Worm (Caenorhabditis elegans): Measurements from ENCODE around the gene F17H10.4.

DNA sequence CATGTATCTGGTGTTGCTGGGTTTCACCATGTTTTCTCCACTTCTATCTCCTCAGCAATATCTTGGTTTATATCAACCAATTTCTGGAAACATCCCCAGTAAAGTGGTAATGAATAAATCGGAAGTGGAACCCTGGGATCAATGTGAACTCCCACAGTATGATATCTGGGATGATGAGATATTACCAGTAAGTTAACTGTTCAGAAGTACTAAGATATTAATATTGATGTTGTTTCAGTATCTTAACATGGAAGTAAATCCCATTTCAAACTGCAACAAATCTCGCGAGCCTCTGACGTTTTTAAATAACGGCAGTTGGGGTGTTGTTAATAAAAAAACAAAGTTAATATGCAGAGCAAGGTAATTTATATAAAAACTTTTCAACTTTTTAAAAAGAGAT is 35.1 kb downstream of the F17H10.4 start:
- no peak for TF ChIP-seq nhr-77 (tag; optimal IDR thresholded peaks at IDR 0.05)
- no peak for TF ChIP-seq eor-1 (tag; optimal IDR thresholded peaks at IDR 0.05)
- no peak for TF ChIP-seq snpc-4 (tag; optimal IDR thresholded peaks at IDR 0.05)
- TF ChIP-seq ceh-9 (tag; optimal IDR thresholded peaks at IDR 0.05) = no peak
- no peak for TF ChIP-seq lin-15B (tag; optimal IDR thresholded peaks at IDR 0.05)
- TF ChIP-seq ztf-11 (tag; optimal IDR thresholded peaks at IDR 0.05) = no peak
